Fruit fly (Drosophila melanogaster) whole organism, embryonic: Measurements from ENCODE around the gene Pif1.

ENCODE experiments used
- Ada2b ChIP-seq: fragments of 200-800 bp; sonication (Bioruptor generic); IDR thresholded peaks from 2 replicates; pipeline ENCODE4 v1.3.6; 2022; ENCODE audit warnings: missing biosample characterization, missing genetic modification characterization
- Aef1 ChIP-seq: fragments of 200-800 bp; sonication (Bioruptor generic); IDR thresholded peaks from 3 replicates; pipeline ENCODE4 v1.3.6; 2022; ENCODE audit warnings: missing biosample characterization, missing genetic modification characterization
- CG10366 ChIP-seq: fragments of 200-800 bp; sonication (Bioruptor generic); IDR thresholded peaks from 2 replicates; pipeline ENCODE4 v1.3.6; 2022; ENCODE audit warnings: missing biosample characterization, missing genetic modification characterization
- CG10959 ChIP-seq: fragments of 200-800 bp; sonication (Bioruptor generic); IDR thresholded peaks from 2 replicates; pipeline ENCODE4 v1.3.6; 2022; ENCODE audit warnings: missing biosample characterization, missing genetic modification characterization
- CG11696 ChIP-seq: fragments of 200-800 bp; sonication (Bioruptor generic); IDR thresholded peaks from 2 replicates; pipeline ENCODE4 v1.3.6; 2022; ENCODE audit warnings: missing biosample characterization, missing genetic modification characterization
- CG12659 ChIP-seq: fragments of 200-800 bp; sonication (Bioruptor generic); optimal IDR thresholded peaks from 3 replicates; lab custom pipeline; 2017; ENCODE audit warnings: mild to moderate bottlenecking, missing biosample characterization, missing genetic modification reagents, missing genetic modification characterization
- CG14050 ChIP-seq: fragments of 200-800 bp; sonication (Bioruptor generic); IDR thresholded peaks from 3 replicates; pipeline ENCODE4 v1.3.6; 2022; ENCODE audit warnings: missing biosample characterization, missing genetic modification characterization
- CG15514 ChIP-seq: fragments of 200-800 bp; sonication (Bioruptor generic); optimal IDR thresholded peaks from 3 replicates; lab custom pipeline; 2017; ENCODE audit warnings: missing biosample characterization, missing genetic modification characterization, mild to moderate bottlenecking, moderate library complexity, missing genetic modification reagents
- CG17568 ChIP-seq: fragments of 200-800 bp; sonication (Bioruptor generic); optimal IDR thresholded peaks from 2 replicates; lab custom pipeline; 2018; ENCODE audit warnings: missing biosample characterization, mild to moderate bottlenecking, missing genetic modification characterization, moderate library complexity
- CG17829 ChIP-seq: fragments of 200-800 bp; optimal IDR thresholded peaks from 2 replicates; lab custom pipeline; 2019; ENCODE audit warnings: missing biosample characterization, mild to moderate bottlenecking, missing genetic modification characterization, moderate library complexity
- CG17912 ChIP-seq: fragments of 200-800 bp; sonication (Bioruptor generic); optimal IDR thresholded peaks from 2 replicates; lab custom pipeline; 2018; ENCODE audit warnings: missing biosample characterization, mild to moderate bottlenecking, missing genetic modification characterization
- CG2120 ChIP-seq: fragments of 200-800 bp; sonication (Bioruptor generic); optimal IDR thresholded peaks from 3 replicates; lab custom pipeline; 2016; ENCODE audit warnings: missing biosample characterization, missing genetic modification characterization
- CG2678 ChIP-seq: fragments of 200-800 bp; sonication (Bioruptor generic); optimal IDR thresholded peaks from 3 replicates; lab custom pipeline; 2019; ENCODE audit warnings: missing biosample characterization, mild to moderate bottlenecking, missing genetic modification characterization, moderate library complexity
- CG32772 ChIP-seq: fragments of 200-800 bp; sonication (Bioruptor generic); IDR thresholded peaks from 2 replicates; pipeline ENCODE4 v1.3.6; 2022; ENCODE audit warnings: missing biosample characterization, missing genetic modification characterization
- CG3838 ChIP-seq: fragments of 200-800 bp; sonication (Bioruptor generic); optimal IDR thresholded peaks from 3 replicates; lab custom pipeline; 2016; ENCODE audit warnings: missing biosample characterization, missing genetic modification characterization
- CG5953 ChIP-seq: fragments of 200-800 bp; sonication (Bioruptor generic); IDR thresholded peaks from 2 replicates; pipeline ENCODE4 v1.3.6; 2022; ENCODE audit warnings: missing biosample characterization, missing genetic modification characterization
- CG7745 ChIP-seq: fragments of 200-800 bp; sonication (Bioruptor generic); optimal IDR thresholded peaks from 2 replicates; lab custom pipeline; 2018; ENCODE audit warnings: missing biosample characterization, mild to moderate bottlenecking, missing genetic modification characterization, moderate library complexity
- CG8924 ChIP-seq: fragments of 200-800 bp; optimal IDR thresholded peaks from 3 replicates; lab custom pipeline; 2019; ENCODE audit warnings: missing biosample characterization, mild to moderate bottlenecking, missing genetic modification characterization, moderate library complexity
- CG9437 ChIP-seq: fragments of 200-800 bp; sonication (Bioruptor generic); optimal IDR thresholded peaks from 2 replicates; lab custom pipeline; 2018; ENCODE audit warnings: missing biosample characterization, mild to moderate bottlenecking, missing genetic modification characterization
- CoRest ChIP-seq: fragments of 200-800 bp; sonication (Bioruptor generic); optimal IDR thresholded peaks from 3 replicates; lab custom pipeline; 2018; ENCODE audit warnings: missing biosample characterization, mild to moderate bottlenecking, missing genetic modification characterization, moderate library complexity
- Deaf1 ChIP-seq: fragments of 200-800 bp; optimal IDR thresholded peaks from 3 replicates; lab custom pipeline; 2019; ENCODE audit warnings: missing biosample characterization, mild to moderate bottlenecking, missing genetic modification characterization, moderate library complexity
- Dek ChIP-seq: fragments of 200-800 bp; sonication (Bioruptor generic); optimal IDR thresholded peaks from 3 replicates; lab custom pipeline; 2019; ENCODE audit warnings: missing biosample characterization, mild to moderate bottlenecking, missing genetic modification characterization, moderate library complexity
- ERR ChIP-seq: fragments of 200-800 bp; sonication (Bioruptor generic); optimal IDR thresholded peaks from 2 replicates; lab custom pipeline; 2016; ENCODE audit warnings: missing biosample characterization, missing genetic modification characterization
- Fer2 ChIP-seq: fragments of 200-800 bp; sonication (Bioruptor generic); optimal IDR thresholded peaks from 2 replicates; lab custom pipeline; 2018; ENCODE audit warnings: missing biosample characterization, mild to moderate bottlenecking, missing genetic modification characterization, moderate library complexity
- H2.0 ChIP-seq: fragments of 200-800 bp; sonication (Bioruptor generic); IDR thresholded peaks from 2 replicates; pipeline ENCODE4 v1.3.6; 2022; ENCODE audit warnings: missing biosample characterization, missing genetic modification characterization
- HLH3B ChIP-seq: fragments of 200-800 bp; sonication (Bioruptor generic); IDR thresholded peaks from 2 replicates; pipeline ENCODE4 v1.3.6; 2022; ENCODE audit warnings: missing biosample characterization, missing genetic modification characterization
- Hr39 ChIP-seq: fragments of >200 bp; optimal IDR thresholded peaks from 2 replicates; lab custom pipeline; 2017
- MESR4 ChIP-seq: fragments of 200-800 bp; sonication (Bioruptor generic); optimal IDR thresholded peaks from 2 replicates; lab custom pipeline; 2018; ENCODE audit warnings: missing biosample characterization, mild to moderate bottlenecking, missing genetic modification characterization, moderate library complexity
- Max ChIP-seq: fragments of 200-800 bp; sonication (Bioruptor generic); optimal IDR thresholded peaks from 2 replicates; lab custom pipeline; 2016; ENCODE audit warnings: missing biosample characterization, mild to moderate bottlenecking, missing genetic modification characterization
- NC2β ChIP-seq: fragments of 200-800 bp; sonication (Bioruptor generic); optimal IDR thresholded peaks from 2 replicates; lab custom pipeline; 2016; ENCODE audit warnings: missing biosample characterization, missing genetic modification characterization
- NfI ChIP-seq: fragments of 200-800 bp; sonication (Bioruptor generic); optimal IDR thresholded peaks from 3 replicates; lab custom pipeline; 2018; ENCODE audit warnings: missing biosample characterization, mild to moderate bottlenecking, missing genetic modification characterization, moderate library complexity
- Pdp1 ChIP-seq, 2 experiments: fragments of 200-800 bp; sonication (Bioruptor generic); optimal IDR thresholded peaks; 3 replicates each; lab custom pipeline; 2016; ENCODE audit warnings: missing biosample characterization in 2 of 2, missing genetic modification characterization in 2 of 2, mild to moderate bottlenecking in 1 of 2, moderate library complexity in 1 of 2
- Rfx ChIP-seq: fragments of 200-800 bp; sonication (Bioruptor generic); IDR thresholded peaks from 2 replicates; pipeline ENCODE4 v1.3.6; 2022; ENCODE audit warnings: missing biosample characterization, missing genetic modification characterization
- Taf1 ChIP-seq: fragments of 200-800 bp; sonication (Bioruptor generic); IDR thresholded peaks from 2 replicates; pipeline ENCODE4 v1.3.6; 2022; ENCODE audit warnings: missing biosample characterization, missing genetic modification characterization
- Tbp ChIP-seq: fragments of >200 bp; optimal IDR thresholded peaks from 2 replicates; lab custom pipeline; 2018; ENCODE audit warnings: missing biosample characterization, missing genetic modification characterization
- Xbp1 ChIP-seq: fragments of 200-800 bp; sonication (Bioruptor generic); optimal IDR thresholded peaks from 3 replicates; lab custom pipeline; 2016; ENCODE audit warnings: missing biosample characterization, mild to moderate bottlenecking, missing genetic modification characterization
- ap ChIP-seq: fragments of 200-800 bp; sonication (Bioruptor generic); IDR thresholded peaks from 2 replicates; pipeline ENCODE4 v1.3.6; 2022; ENCODE audit warnings: missing biosample characterization, missing genetic modification characterization
- az2 ChIP-seq: fragments of 200-800 bp; sonication (Bioruptor generic); optimal IDR thresholded peaks from 3 replicates; lab custom pipeline; 2016; ENCODE audit warnings: missing biosample characterization, missing genetic modification characterization
- crc ChIP-seq: fragments of 200-800 bp; sonication (Bioruptor generic); optimal IDR thresholded peaks from 2 replicates; lab custom pipeline; 2016; ENCODE audit warnings: missing biosample characterization, missing genetic modification characterization
- dm ChIP-seq: fragments of 200-800 bp; sonication (Bioruptor generic); optimal IDR thresholded peaks from 3 replicates; lab custom pipeline; 2016; ENCODE audit warnings: missing biosample characterization, missing genetic modification characterization
- gfzf ChIP-seq: fragments of 200-800 bp; sonication (Bioruptor generic); optimal IDR thresholded peaks from 2 replicates; lab custom pipeline; 2016; ENCODE audit warnings: missing biosample characterization, mild to moderate bottlenecking, missing genetic modification characterization, moderate library complexity
- gt ChIP-seq: fragments of 200-800 bp; sonication (Bioruptor generic); IDR thresholded peaks from 2 replicates; pipeline ENCODE4 v1.3.6; 2022; ENCODE audit warnings: missing biosample characterization, missing genetic modification characterization
- h ChIP-seq: fragments of >200 bp; optimal IDR thresholded peaks from 2 replicates; lab custom pipeline; 2017
- lab ChIP-seq: fragments of 200-800 bp; sonication (Bioruptor generic); optimal IDR thresholded peaks from 3 replicates; lab custom pipeline; 2017; ENCODE audit warnings: missing biosample characterization, missing genetic modification characterization, mild to moderate bottlenecking, moderate library complexity, missing genetic modification reagents
- lilli ChIP-seq: fragments of 200-800 bp; sonication (Bioruptor generic); optimal IDR thresholded peaks from 3 replicates; lab custom pipeline; 2016; ENCODE audit warnings: missing biosample characterization, missing genetic modification characterization
- nau ChIP-seq: fragments of 200-800 bp; sonication (Bioruptor generic); optimal IDR thresholded peaks from 3 replicates; lab custom pipeline; 2017; ENCODE audit warnings: missing biosample characterization, mild to moderate bottlenecking, missing genetic modification characterization, missing genetic modification reagents
- oc ChIP-seq: fragments of 200-800 bp; sonication (Bioruptor generic); optimal IDR thresholded peaks from 2 replicates; lab custom pipeline; 2018; ENCODE audit warnings: missing biosample characterization, mild to moderate bottlenecking, missing genetic modification characterization, moderate library complexity
- otp ChIP-seq: fragments of 200-800 bp; sonication (Bioruptor generic); IDR thresholded peaks from 3 replicates; pipeline ENCODE4, ENCODE4 v1.3.6; 2022; ENCODE audit warnings: missing biosample characterization, missing genetic modification characterization
- pho ChIP-seq: fragments of 200-800 bp; sonication (Bioruptor generic); optimal IDR thresholded peaks from 2 replicates; lab custom pipeline; 2016; ENCODE audit warnings: missing biosample characterization, missing genetic modification characterization
- schlank ChIP-seq: fragments of 200-800 bp; sonication (Bioruptor generic); optimal IDR thresholded peaks from 2 replicates; lab custom pipeline; 2018; ENCODE audit warnings: missing biosample characterization, mild to moderate bottlenecking, missing genetic modification characterization
- trh ChIP-seq: fragments of 200-800 bp; sonication (Bioruptor generic); optimal IDR thresholded peaks from 2 replicates; lab custom pipeline; 2016; ENCODE audit warnings: missing biosample characterization, missing genetic modification characterization
- zfh1 ChIP-seq: fragments of 200-800 bp; sonication (Bioruptor generic); IDR thresholded peaks from 3 replicates; pipeline ENCODE4 v1.3.6; 2022; ENCODE audit warnings: missing biosample characterization, missing genetic modification characterization

Pif1 gene

DNA sequence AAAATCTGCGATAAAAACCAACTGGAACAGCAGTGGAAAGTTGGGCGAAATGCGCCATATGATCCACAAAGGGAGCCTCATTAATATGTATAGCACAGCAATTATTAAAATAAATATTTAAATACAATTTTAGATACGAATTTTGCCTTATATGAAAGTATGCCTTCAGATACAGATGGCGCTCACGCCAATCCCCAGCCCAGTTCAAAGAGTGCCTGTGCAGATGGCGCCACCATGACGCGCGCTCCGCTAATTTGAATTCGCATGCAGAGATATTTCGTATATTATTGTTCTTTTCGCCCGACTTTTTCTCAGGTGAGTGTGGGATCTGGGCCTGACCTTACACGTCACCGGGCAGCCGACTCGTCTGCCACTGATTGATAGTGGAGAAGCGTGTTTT, 2.4 kb upstream of the Pif1 start, which contains the start of gene Pgant4 (continued):
- TF ChIP-seq ap (GFP tag; lab: Robert Waterston, UW): peak; percentile 32; the same call in 1 of the 2 replicates
- TF ChIP-seq Xbp1: peak; percentile 80
- no peak for TF ChIP-seq Hr39 (lab: Kevin White, UChicago)
- TF ChIP-seq h (lab: Kevin White, UChicago): no peak
- no peak for TF ChIP-seq MESR4 (GFP tag; lab: Kevin White, UChicago)
- no peak for TF ChIP-seq CG11696 (GFP tag; lab: Robert Waterston, UW)
- peak; percentile 50; the same call in 1 of the 2 replicates for TF ChIP-seq CG32772 (GFP tag; lab: Robert Waterston, UW)
- no peak for TF ChIP-seq pho (GFP tag; lab: Kevin White, UChicago)
- peak; percentile 41 for TF ChIP-seq Dek
- no peak for TF ChIP-seq gt
- no peak for TF ChIP-seq CG5953
- TF ChIP-seq CG2120 (GFP tag; lab: Kevin White, UChicago): peak; percentile 42
- no peak for TF ChIP-seq CG2678 (tag; lab: Kevin White, UChicago)
- no peak for TF ChIP-seq Deaf1 (tag; lab: Kevin White, UChicago)
- TF ChIP-seq CG12659: peak; percentile 50
- peak; percentile 73 for TF ChIP-seq CG17912
- peak; percentile 53 for TF ChIP-seq CG15514 (GFP tag; lab: Kevin White, UChicago)
- no peak for TF ChIP-seq CG3838 (GFP tag; lab: Kevin White, UChicago)
- TF ChIP-seq NfI: peak; percentile 75
- no peak for TF ChIP-seq CG17568
- no peak for TF ChIP-seq lab (GFP tag; lab: Kevin White, UChicago)
- peak; percentile 54; the same call in 1 of the 3 replicates for TF ChIP-seq otp (GFP tag; lab: Robert Waterston, UW)
- peak; percentile 56; the same call in 1 of the 2 replicates for TF ChIP-seq HLH3B
- TF ChIP-seq nau (GFP tag; lab: Kevin White, UChicago): no peak
- TF ChIP-seq schlank (tag; lab: Kevin White, UChicago): peak; percentile 16
- TF ChIP-seq trh (GFP tag; lab: Kevin White, UChicago): no peak
- peak; percentile 48 for TF ChIP-seq CoRest
- TF ChIP-seq CG14050 (GFP tag; lab: Robert Waterston, UW): no peak; the same call in 2 of the 3 replicates
- peak; percentile 62; the same call in 1 of the 2 replicates for TF ChIP-seq CG10959 (GFP tag; lab: Robert Waterston, UW)
- no peak for TF ChIP-seq dm (GFP tag; lab: Kevin White, UChicago)
- peak; percentile 9 for TF ChIP-seq NC2β (GFP tag; lab: Kevin White, UChicago)
- no peak for TF ChIP-seq CG8924 (tag; lab: Kevin White, UChicago)
- no peak for TF ChIP-seq gfzf (GFP tag; lab: Kevin White, UChicago)
- peak; percentile 10 to 58 for TF ChIP-seq Pdp1 (GFP tag; optimal IDR thresholded peaks at IDR 0.05; lab: Kevin White, UChicago)
- TF ChIP-seq Tbp (GFP tag; lab: Kevin White, UChicago): no peak
- TF ChIP-seq Max (GFP tag; lab: Kevin White, UChicago): no peak
- TF ChIP-seq Ada2b (GFP tag; lab: Robert Waterston, UW): no peak
- TF ChIP-seq ERR: no peak
- no peak for TF ChIP-seq CG7745 (tag; lab: Kevin White, UChicago)
- TF ChIP-seq crc (GFP tag; lab: Kevin White, UChicago): no peak
- TF ChIP-seq CG17829: peak; percentile 74
- peak; percentile 48; the same call in 1 of the 2 replicates for TF ChIP-seq Taf1 (GFP tag; lab: Robert Waterston, UW)
- TF ChIP-seq lilli: peak; percentile 46
- TF ChIP-seq CG10366 (GFP tag; lab: Robert Waterston, UW): peak; percentile 61
- TF ChIP-seq zfh1: peak; percentile 51; the same call in 2 of the 3 replicates
- TF ChIP-seq CG9437: no peak
- no peak for TF ChIP-seq oc (tag; lab: Kevin White, UChicago)
- peak; percentile 71 for TF ChIP-seq az2
- TF ChIP-seq H2.0 (GFP tag; lab: Robert Waterston, UW): peak; percentile 36
- peak; percentile 60; the same call in 2 of the 3 replicates for TF ChIP-seq Aef1 (GFP tag; lab: Robert Waterston, UW)
- peak; percentile 88 for TF ChIP-seq Rfx (GFP tag; lab: Robert Waterston, UW)
- no peak for TF ChIP-seq Fer2 (tag; lab: Kevin White, UChicago)
